Worm (Caenorhabditis elegans): Measurements from ENCODE around the gene F41B4.2.

DNA sequence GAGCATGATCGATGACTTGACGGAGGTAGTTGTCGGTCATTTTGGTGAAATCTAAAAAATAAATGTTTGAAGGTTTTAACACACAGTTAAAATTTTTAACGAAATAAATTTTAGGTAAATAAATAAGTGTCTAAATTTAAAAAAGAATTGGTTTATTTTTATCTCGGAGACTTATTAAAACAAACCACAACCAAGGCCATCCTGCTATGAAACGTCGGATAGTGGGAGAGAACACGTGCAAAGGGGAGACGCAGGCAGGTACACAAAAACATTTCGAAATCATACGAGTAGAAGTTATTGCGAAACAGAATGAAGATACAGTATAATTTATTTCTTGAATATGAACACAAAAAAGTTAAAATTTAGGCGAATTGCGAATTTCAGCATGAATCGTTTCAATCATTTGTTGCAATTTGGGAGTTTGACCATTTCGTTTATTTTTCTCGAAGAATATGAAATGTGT is 1.0 kb upstream of the F41B4.2 start, which contains the start of gene F41B4.3:
- no peak for TF ChIP-seq nhr-237 (tag; optimal IDR thresholded peaks at IDR 0.05)
- TF ChIP-seq tbx-2 (tag; optimal IDR thresholded peaks at IDR 0.05), result no peak
- no peak for TF ChIP-seq unc-62 (GFP tag; optimal IDR thresholded peaks at IDR 0.05)
- no peak for TF ChIP-seq fos-1 (tag; optimal IDR thresholded peaks at IDR 0.05)
- TF ChIP-seq pag-3 (tag; optimal IDR thresholded peaks at IDR 0.05; ENCODE audit: borderline replicate concordance, insufficient read depth), result no peak
- peak; percentile 72 for TF ChIP-seq mep-1 (tag; optimal IDR thresholded peaks at IDR 0.05)
- peak; percentile 36 for TF ChIP-seq blmp-1 (tag; optimal IDR thresholded peaks at IDR 0.05)
- TF ChIP-seq efl-1 (optimal IDR thresholded peaks at IDR 0.05), result peak in 1 of 2 experiments; percentile 13
- TF ChIP-seq efl-1 (GFP tag; optimal IDR thresholded peaks at IDR 0.05 in 1 of 2), result peak in 1 of 2 experiments; percentile 9
- no peak for TF ChIP-seq elt-2 (tag; optimal IDR thresholded peaks at IDR 0.05)
- TF ChIP-seq nhr-77 (tag; optimal IDR thresholded peaks at IDR 0.05), result no peak
- no peak for TF ChIP-seq pax-3 (tag; optimal IDR thresholded peaks at IDR 0.05)
- TF ChIP-seq lin-15B (tag; optimal IDR thresholded peaks at IDR 0.05), result no peak

Data from whole organism, L1 larva.